Fruit fly (Drosophila melanogaster) whole organism, embryonic: ENCODE data around the gene dgt6.

Experiments
- Abd-B ChIP-seq: fragments of 200-800 bp; sonication (Bioruptor generic); optimal IDR thresholded peaks from 2 replicates; lab custom pipeline; 2018; ENCODE audit warnings: missing biosample characterization, mild to moderate bottlenecking, missing genetic modification characterization, moderate library complexity
- Atf6 ChIP-seq: fragments of 200-800 bp; sonication (Bioruptor generic); IDR thresholded peaks from 2 replicates; pipeline ENCODE4 v1.3.6; 2022; ENCODE audit warnings: missing biosample characterization, missing genetic modification characterization
- Bteb2 ChIP-seq: fragments of 200-800 bp; sonication (Bioruptor generic); optimal IDR thresholded peaks from 2 replicates; lab custom pipeline; 2016; ENCODE audit warnings: missing biosample characterization, missing genetic modification characterization
- CG10543 ChIP-seq: fragments of 200-800 bp; sonication (Bioruptor generic); optimal IDR thresholded peaks from 3 replicates; lab custom pipeline; 2017; ENCODE audit warnings: missing biosample characterization, mild to moderate bottlenecking, missing genetic modification characterization, moderate library complexity
- CG10565 ChIP-seq: fragments of 200-800 bp; sonication (Bioruptor generic); optimal IDR thresholded peaks from 3 replicates; lab custom pipeline; 2016; ENCODE audit warnings: missing biosample characterization, mild to moderate bottlenecking, missing genetic modification characterization
- CG10959 ChIP-seq: fragments of 200-800 bp; sonication (Bioruptor generic); IDR thresholded peaks from 2 replicates; pipeline ENCODE4 v1.3.6; 2022; ENCODE audit warnings: missing biosample characterization, missing genetic modification characterization
- CG11695 ChIP-seq: fragments of 200-800 bp; sonication (Bioruptor generic); IDR thresholded peaks from 3 replicates; pipeline ENCODE4 v1.3.6; 2022; ENCODE audit warnings: missing biosample characterization, missing genetic modification characterization
- CG13775 ChIP-seq: fragments of 200-800 bp; sonication (Bioruptor generic); optimal IDR thresholded peaks from 3 replicates; lab custom pipeline; 2017; ENCODE audit warnings: missing biosample characterization, mild to moderate bottlenecking, missing genetic modification characterization
- CG15073 ChIP-seq: fragments of 200-800 bp; sonication (Bioruptor generic); optimal IDR thresholded peaks from 2 replicates; lab custom pipeline; 2016; ENCODE audit warnings: missing biosample characterization, missing genetic modification characterization
- CG17385 ChIP-seq: fragments of 200-800 bp; sonication (Bioruptor generic); optimal IDR thresholded peaks from 3 replicates; lab custom pipeline; 2018; ENCODE audit warnings: missing biosample characterization, mild to moderate bottlenecking, missing genetic modification characterization
- CG17829 ChIP-seq: fragments of 200-800 bp; optimal IDR thresholded peaks from 2 replicates; lab custom pipeline; 2019; ENCODE audit warnings: missing biosample characterization, mild to moderate bottlenecking, missing genetic modification characterization, moderate library complexity
- CG1792 ChIP-seq: fragments of 200-800 bp; sonication (Bioruptor generic); optimal IDR thresholded peaks from 2 replicates; lab custom pipeline; 2016; ENCODE audit warnings: missing biosample characterization, missing genetic modification characterization
- CG2120 ChIP-seq: fragments of 200-800 bp; sonication (Bioruptor generic); optimal IDR thresholded peaks from 3 replicates; lab custom pipeline; 2016; ENCODE audit warnings: missing biosample characterization, missing genetic modification characterization
- CG32767 ChIP-seq: fragments of 200-800 bp; sonication (Bioruptor generic); IDR thresholded peaks from 2 replicates; pipeline ENCODE4 v1.3.6; 2022; ENCODE audit warnings: missing biosample characterization, missing genetic modification characterization
- CG3281 ChIP-seq: fragments of 200-800 bp; sonication (Bioruptor generic); optimal IDR thresholded peaks from 3 replicates; lab custom pipeline; 2017; ENCODE audit warnings: missing biosample characterization, mild to moderate bottlenecking, missing genetic modification characterization
- CG33557 ChIP-seq: fragments of 200-800 bp; sonication (Bioruptor generic); optimal IDR thresholded peaks from 2 replicates; lab custom pipeline; 2019; ENCODE audit warnings: missing biosample characterization, mild to moderate bottlenecking, missing genetic modification characterization, moderate library complexity
- CG4282 ChIP-seq: fragments of 200-800 bp; sonication (Bioruptor generic); optimal IDR thresholded peaks from 2 replicates; lab custom pipeline; 2016; ENCODE audit warnings: missing biosample characterization, missing genetic modification characterization
- CG4424 ChIP-seq: fragments of 200-800 bp; sonication (Bioruptor generic); optimal IDR thresholded peaks from 3 replicates; lab custom pipeline; 2016; ENCODE audit warnings: missing biosample characterization, missing genetic modification characterization
- CG6654 ChIP-seq: fragments of 200-800 bp; sonication (Bioruptor generic); optimal IDR thresholded peaks from 2 replicates; lab custom pipeline; 2017; ENCODE audit warnings: missing biosample characterization, mild to moderate bottlenecking, missing genetic modification characterization
- CG7745 ChIP-seq: fragments of 200-800 bp; sonication (Bioruptor generic); optimal IDR thresholded peaks from 2 replicates; lab custom pipeline; 2018; ENCODE audit warnings: missing biosample characterization, mild to moderate bottlenecking, missing genetic modification characterization, moderate library complexity
- CG9727 ChIP-seq: fragments of 200-800 bp; sonication (Bioruptor generic); optimal IDR thresholded peaks from 3 replicates; lab custom pipeline; 2017; ENCODE audit warnings: missing biosample characterization, mild to moderate bottlenecking, missing genetic modification characterization
- CG9817 ChIP-seq: fragments of 200-800 bp; sonication (Bioruptor generic); optimal IDR thresholded peaks from 2 replicates; lab custom pipeline; 2018; ENCODE audit warnings: missing biosample characterization, mild to moderate bottlenecking, missing genetic modification characterization, moderate library complexity
- CG9932 ChIP-seq: fragments of 200-800 bp; sonication (Bioruptor generic); IDR thresholded peaks from 2 replicates; pipeline ENCODE4 v1.3.6; 2022; ENCODE audit warnings: missing biosample characterization, missing genetic modification characterization
- Dref ChIP-seq: fragments of 200-800 bp; sonication (Bioruptor generic); IDR thresholded peaks from 2 replicates; pipeline ENCODE4 v1.3.6; 2022; ENCODE audit warnings: missing biosample characterization, missing genetic modification characterization
- Ets97D ChIP-seq: fragments of 200-800 bp; sonication (Bioruptor generic); optimal IDR thresholded peaks from 3 replicates; lab custom pipeline; 2016; ENCODE audit warnings: missing biosample characterization, missing genetic modification characterization
- HLH4C ChIP-seq: fragments of 200-800 bp; sonication (Bioruptor generic); IDR thresholded peaks from 3 replicates; pipeline ENCODE4 v1.3.6; 2022; ENCODE audit warnings: missing biosample characterization, missing genetic modification characterization; ENCODE audit not compliant: partially characterized antibody
- Hr51 ChIP-seq, 2 experiments: fragments of 200-800 bp; sonication (Bioruptor generic); optimal IDR thresholded peaks; 2 replicates in 1 of 2; 3 replicates in 1 of 2; lab custom pipeline; 2016 to 2018; ENCODE audit warnings: missing biosample characterization in 2 of 2, missing genetic modification characterization in 2 of 2, mild to moderate bottlenecking in 1 of 2, moderate library complexity in 1 of 2
- Med ChIP-seq: fragments of 200-800 bp; sonication (Bioruptor generic); peaks from one replicate; lab custom pipeline; 2016; ENCODE audit warnings: missing biosample characterization, missing genetic modification characterization, mild to moderate bottlenecking, inconsistent platforms, moderate library complexity
- PHDP ChIP-seq: fragments of 200-800 bp; sonication (Bioruptor generic); optimal IDR thresholded peaks from 3 replicates; lab custom pipeline; 2018; ENCODE audit warnings: missing biosample characterization, mild to moderate bottlenecking, missing genetic modification characterization, moderate library complexity
- Sox100B ChIP-seq: fragments of 200-800 bp; sonication (Bioruptor generic); optimal IDR thresholded peaks from 3 replicates; lab custom pipeline; 2018; ENCODE audit warnings: missing biosample characterization, mild to moderate bottlenecking, missing genetic modification characterization
- Taf1 ChIP-seq: fragments of 200-800 bp; sonication (Bioruptor generic); IDR thresholded peaks from 2 replicates; pipeline ENCODE4 v1.3.6; 2022; ENCODE audit warnings: missing biosample characterization, missing genetic modification characterization
- bigmax ChIP-seq: fragments of 200-800 bp; sonication (Bioruptor generic); optimal IDR thresholded peaks from 2 replicates; lab custom pipeline; 2018; ENCODE audit warnings: missing biosample characterization, mild to moderate bottlenecking, missing genetic modification characterization
- dm ChIP-seq: fragments of 200-800 bp; sonication (Bioruptor generic); optimal IDR thresholded peaks from 3 replicates; lab custom pipeline; 2016; ENCODE audit warnings: missing biosample characterization, missing genetic modification characterization
- ems ChIP-seq: fragments of 200-800 bp; sonication (Bioruptor generic); optimal IDR thresholded peaks from 3 replicates; lab custom pipeline; 2016; ENCODE audit warnings: missing biosample characterization, missing genetic modification characterization
- exex ChIP-seq: fragments of 200-800 bp; sonication (Bioruptor generic); optimal IDR thresholded peaks from 4 replicates; lab custom pipeline; 2018; ENCODE audit warnings: missing biosample characterization, mild to moderate bottlenecking, missing genetic modification characterization, moderate library complexity
- gem ChIP-seq: fragments of 200-800 bp; sonication (Bioruptor generic); optimal IDR thresholded peaks from 2 replicates; lab custom pipeline; 2019; ENCODE audit warnings: missing biosample characterization, mild to moderate bottlenecking, missing genetic modification characterization, moderate library complexity
- grau ChIP-seq: fragments of 200-800 bp; optimal IDR thresholded peaks from 3 replicates; lab custom pipeline; 2019; ENCODE audit warnings: missing biosample characterization, mild to moderate bottlenecking, missing genetic modification characterization, moderate library complexity
- hbn ChIP-seq: fragments of 200-800 bp; sonication (Bioruptor generic); IDR thresholded peaks from 2 replicates; pipeline ENCODE4 v1.3.6; 2022; ENCODE audit warnings: missing biosample characterization, missing genetic modification characterization; ENCODE audit not compliant: partially characterized antibody
- hkb ChIP-seq, 2 experiments: fragments of 200-800 bp in 1 of 2; fragments of >200 bp in 1 of 2; sonication (Bioruptor generic) in 1 of 2; IDR thresholded peaks in 1 of 2; optimal IDR thresholded peaks in 1 of 2; 2 replicates each; pipeline versions ENCODE4 v1.3.6 to Lab custom; 2017 to 2022; ENCODE audit warnings: missing biosample characterization in 1 of 2, missing genetic modification characterization in 1 of 2
- nau ChIP-seq: fragments of 200-800 bp; sonication (Bioruptor generic); optimal IDR thresholded peaks from 3 replicates; lab custom pipeline; 2017; ENCODE audit warnings: missing biosample characterization, mild to moderate bottlenecking, missing genetic modification characterization, missing genetic modification reagents
- nerfin-2 ChIP-seq: fragments of 200-800 bp; sonication (Bioruptor generic); IDR thresholded peaks from 2 replicates; pipeline ENCODE4 v1.3.6; 2022; ENCODE audit warnings: missing biosample characterization, missing genetic modification characterization; ENCODE audit not compliant: partially characterized antibody
- prd ChIP-seq, 3 experiments: fragments of >200 bp in 2 of 3; fragments of 200-800 bp in 1 of 3; sonication (Bioruptor generic) in 1 of 3; optimal IDR thresholded peaks in 2 of 3; IDR thresholded peaks in 1 of 3; 2 replicates in 2 of 3; 3 replicates in 1 of 3; pipeline versions ENCODE4 v1.3.6 to Lab custom; 2017 to 2022; ENCODE audit warnings: missing biosample characterization in 1 of 3, missing genetic modification characterization in 1 of 3
- psq ChIP-seq: fragments of 200-800 bp; sonication (Bioruptor generic); optimal IDR thresholded peaks from 2 replicates; lab custom pipeline; 2017; ENCODE audit warnings: missing biosample characterization, missing genetic modification characterization
- schlank ChIP-seq: fragments of 200-800 bp; sonication (Bioruptor generic); optimal IDR thresholded peaks from 2 replicates; lab custom pipeline; 2018; ENCODE audit warnings: missing biosample characterization, mild to moderate bottlenecking, missing genetic modification characterization
- slbo ChIP-seq: fragments of 200-800 bp; sonication (Bioruptor generic); IDR thresholded peaks from 2 replicates; pipeline ENCODE4 v1.3.6; 2022; ENCODE audit warnings: missing biosample characterization, missing genetic modification characterization
- tll ChIP-seq, 2 experiments: fragments of 200-800 bp in 1 of 2; fragments of >200 bp in 1 of 2; sonication (Bioruptor generic) in 1 of 2; optimal IDR thresholded peaks; 2 replicates each; lab custom pipeline; 2017 to 2019; ENCODE audit warnings: missing biosample characterization in 2 of 2, missing genetic modification characterization in 2 of 2, mild to moderate bottlenecking in 1 of 2, moderate library complexity in 1 of 2
- ttk ChIP-seq: fragments of 200-800 bp; sonication (Bioruptor generic); IDR thresholded peaks from 2 replicates; pipeline ENCODE4 v2.1.2; 2022; ENCODE audit warnings: missing biosample characterization, missing genetic modification characterization
- twi ChIP-seq: fragments of 200-800 bp; optimal IDR thresholded peaks from 2 replicates; lab custom pipeline; 2019; ENCODE audit warnings: missing biosample characterization, mild to moderate bottlenecking, missing genetic modification characterization, moderate library complexity
- z ChIP-seq: fragments of 200-800 bp; sonication (Bioruptor generic); IDR thresholded peaks from 3 replicates; pipeline ENCODE4 v1.3.6; 2022; ENCODE audit warnings: missing biosample characterization, missing genetic modification characterization

The dgt6 gene

dm6 chr3R:29138961-29139527 is 8.3 kb upstream of the dgt6 start (continued):
- peak; percentile 35 for TF ChIP-seq CG3281 (GFP tag; lab: Kevin White, UChicago)
- no peak for TF ChIP-seq gem
- no peak for TF ChIP-seq PHDP
- peak; percentile 40 for TF ChIP-seq CG2120
- peak; percentile 28 for TF ChIP-seq CG9727 (GFP tag; lab: Kevin White, UChicago)
- 0 out of 3 replicates have a peak, but pooled peaks have one; percentile 19 for TF ChIP-seq CG11695
- TF ChIP-seq CG13775 (GFP tag; lab: Kevin White, UChicago) = peak; percentile 12
- TF ChIP-seq z (GFP tag; lab: Robert Waterston, UW) = no peak
- no peak for TF ChIP-seq CG1792 (GFP tag; lab: Kevin White, UChicago)
- no peak for TF ChIP-seq Atf6 (GFP tag; lab: Robert Waterston, UW)
- TF ChIP-seq CG9932 = peak; percentile 49
- no peak for TF ChIP-seq CG4424 (GFP tag; lab: Kevin White, UChicago)
- no peak for TF ChIP-seq Abd-B
- TF ChIP-seq nerfin-2 (GFP tag; lab: Robert Waterston, UW) = no peak
- TF ChIP-seq CG9817 (tag; lab: Kevin White, UChicago) = no peak
- TF ChIP-seq Med (GFP tag; lab: Kevin White, UChicago) = peak; percentile 84
- no peak for TF ChIP-seq Bteb2
- no peak for TF ChIP-seq HLH4C (GFP tag; lab: Robert Waterston, UW)
- peak; percentile 8 for TF ChIP-seq CG17829
- TF ChIP-seq ems (GFP tag; lab: Kevin White, UChicago) = no peak
- no peak for TF ChIP-seq schlank (tag; lab: Kevin White, UChicago)
- no peak for TF ChIP-seq ttk (GFP tag; lab: Robert Waterston, UW)
- no peak for TF ChIP-seq tll (GFP tag; optimal IDR thresholded peaks at IDR 0.05; lab: Kevin White, UChicago)
- TF ChIP-seq CG33557 (GFP tag; lab: Kevin White, UChicago) = no peak
- no peak for TF ChIP-seq CG10565 (GFP tag; lab: Kevin White, UChicago)
- TF ChIP-seq psq = no peak
- no peak for TF ChIP-seq CG6654 (GFP tag; lab: Kevin White, UChicago)
- TF ChIP-seq CG15073 (GFP tag; lab: Kevin White, UChicago) = no peak
- no peak for TF ChIP-seq Dref (GFP tag; lab: Robert Waterston, UW)
- no peak for TF ChIP-seq exex
- no peak for TF ChIP-seq twi
- TF ChIP-seq Sox100B = no peak
- no peak for TF ChIP-seq nau (GFP tag; lab: Kevin White, UChicago)
- TF ChIP-seq grau (tag; lab: Kevin White, UChicago) = peak; percentile 39
- TF ChIP-seq hkb (optimal IDR thresholded peaks at IDR 0.05; lab: Kevin White, UChicago) = no peak
- peak; percentile 9; the same call in 1 of the 2 replicates for TF ChIP-seq hkb (GFP tag; IDR thresholded peaks at IDR 0.05; lab: Robert Waterston, UW)
- TF ChIP-seq CG10543 (GFP tag; lab: Kevin White, UChicago) = peak; percentile 21
- no peak for TF ChIP-seq dm (GFP tag; lab: Kevin White, UChicago)
- no peak for TF ChIP-seq CG7745 (tag; lab: Kevin White, UChicago)
- TF ChIP-seq bigmax = no peak
- TF ChIP-seq prd (optimal IDR thresholded peaks at IDR 0.05; lab: Kevin White, UChicago) = no peak
- peak; percentile 35; the same call in 1 of the 3 replicates for TF ChIP-seq prd (GFP tag; IDR thresholded peaks at IDR 0.05; lab: Robert Waterston, UW)
- TF ChIP-seq CG4282 (GFP tag; lab: Kevin White, UChicago) = no peak
- TF ChIP-seq slbo (GFP tag; lab: Robert Waterston, UW) = peak; percentile 61; the same call in 1 of the 2 replicates
- TF ChIP-seq Taf1 (GFP tag; lab: Robert Waterston, UW) = peak; percentile 38; the same call in 1 of the 2 replicates
- no peak for TF ChIP-seq CG10959 (GFP tag; lab: Robert Waterston, UW)
- no peak for TF ChIP-seq CG32767
- TF ChIP-seq Ets97D = no peak
- TF ChIP-seq Hr51 (GFP tag; optimal IDR thresholded peaks at IDR 0.05; lab: Kevin White, UChicago) = no peak
- no peak for TF ChIP-seq hbn (GFP tag; lab: Robert Waterston, UW)
- no peak for TF ChIP-seq CG17385 (GFP tag; lab: Kevin White, UChicago)
